Worm (Caenorhabditis elegans) whole organism, L4/young adult: Measurements from ENCODE around the gene irld-49.

Experiments used
- W03F9.2 ChIP-seq: fragments of 150-350 bp; optimal IDR thresholded peaks from 2 replicates; lab custom pipeline; 2014; ENCODE audit warnings: missing biosample characterization, missing genetic modification characterization
- dao-5 ChIP-seq: sonication (generic microtip); optimal IDR thresholded peaks from 2 replicates; lab custom pipeline; 2016; ENCODE audit warnings: missing genotype, missing genetic modification characterization, moderate library complexity, missing compliant biosample characterization
- him-1 ChIP-seq: sonication (generic microtip); optimal IDR thresholded peaks from 2 replicates; lab custom pipeline; 2016; ENCODE audit warnings: missing genotype, missing genetic modification reagents, missing genetic modification characterization, missing compliant biosample characterization

The irld-49 gene

ce11 chrII:2943966-2944365 is at the start of gene irld-49, which contains the start of gene irld-50:
Gene irld-49 (plus strand): TSS chrII:2944176.
Gene irld-50 (minus strand): TSS chrII:2944066.
- no peak for TF ChIP-seq dao-5
- no peak for TF ChIP-seq him-1 (tag; lab: Kevin White, UChicago)
- TF ChIP-seq W03F9.2 (tag; lab: Kevin White, UChicago): no peak

ce11 chrII:2894295-2894694 is 49.7 kb upstream of the irld-49 start, which contains the start of gene sqv-2:
Gene sqv-2 (minus strand): TSS chrII:2894395.
- TF ChIP-seq W03F9.2 (tag; lab: Kevin White, UChicago) (no peak), dao-5 (no peak)

- TF ChIP-seq dao-5 (no peak), him-1 (tag; lab: Kevin White, UChicago) (no peak), W03F9.2 (tag; lab: Kevin White, UChicago) (no peak)
Observed at ce11 chrII:2900248-2900647, 43.7 kb upstream of the irld-49 start, which contains the start of gene ubc-26. Gene ubc-26 (minus strand): TSS chrII:2900348.

- TF ChIP-seq him-1 (tag; lab: Kevin White, UChicago) (no peak), W03F9.2 (tag; lab: Kevin White, UChicago) (no peak)
Observed at ce11 chrII:2901158-2901557, 42.8 kb upstream of the irld-49 start.

- no peak for TF ChIP-seq dao-5
- no peak for TF ChIP-seq W03F9.2 (tag; lab: Kevin White, UChicago)
- no peak for TF ChIP-seq him-1 (tag; lab: Kevin White, UChicago)
Observed at ce11 chrII:2903748-2904147, 40.2 kb upstream of the irld-49 start.

- TF ChIP-seq him-1 (tag; lab: Kevin White, UChicago) (no peak), dao-5 (no peak), W03F9.2 (tag; lab: Kevin White, UChicago) (no peak)
Observed at ce11 chrII:2913505-2913904, 30.5 kb upstream of the irld-49 start, which contains the start of gene ubc-15. Gene ubc-15 (minus strand): TSS chrII:2913605.

- TF ChIP-seq dao-5: no peak
- TF ChIP-seq W03F9.2 (tag; lab: Kevin White, UChicago): peak; percentile 36
- no peak for TF ChIP-seq him-1 (tag; lab: Kevin White, UChicago)
Observed at ce11 chrII:2919074-2919857, 24.7 kb upstream of the irld-49 start, which contains the start of the genes ncap-1 and Y110A2AR.1. Gene ncap-1 (minus strand): TSS chrII:2919314. Gene Y110A2AR.1 (plus strand): TSS chrII:2919710.

- TF ChIP-seq dao-5: no peak
- TF ChIP-seq him-1 (tag; lab: Kevin White, UChicago): no peak
- TF ChIP-seq W03F9.2 (tag; lab: Kevin White, UChicago): no peak
Observed at ce11 chrII:2920234-2920633, 23.7 kb upstream of the irld-49 start.

ce11 chrII:2920817-2921458 is 23.0 kb upstream of the irld-49 start:
- TF ChIP-seq W03F9.2 (tag; lab: Kevin White, UChicago) (peak; percentile 4), dao-5 (no peak)

ce11 chrII:2921860-2922259 is 22.1 kb upstream of the irld-49 start:
- TF ChIP-seq him-1 (tag; lab: Kevin White, UChicago) (no peak), W03F9.2 (tag; lab: Kevin White, UChicago) (no peak), dao-5 (no peak)

ce11 chrII:2922359-2922758 is 21.6 kb upstream of the irld-49 start:
- TF ChIP-seq him-1 (tag; lab: Kevin White, UChicago) (no peak), W03F9.2 (tag; lab: Kevin White, UChicago) (no peak), dao-5 (no peak)

ce11 chrII:2922782-2923181 is 21.2 kb upstream of the irld-49 start:
- TF ChIP-seq him-1 (tag; lab: Kevin White, UChicago): no peak
- TF ChIP-seq dao-5: no peak
- TF ChIP-seq W03F9.2 (tag; lab: Kevin White, UChicago): no peak

- TF ChIP-seq him-1 (tag; lab: Kevin White, UChicago): no peak
- no peak for TF ChIP-seq W03F9.2 (tag; lab: Kevin White, UChicago)
- no peak for TF ChIP-seq dao-5
Observed at ce11 chrII:2923617-2924016, 20.4 kb upstream of the irld-49 start, which contains the start of gene ZK355.2. Gene ZK355.2 (plus strand): TSS chrII:2923917.

- no peak for TF ChIP-seq him-1 (tag; lab: Kevin White, UChicago)
- no peak for TF ChIP-seq W03F9.2 (tag; lab: Kevin White, UChicago)
- TF ChIP-seq dao-5: no peak
Observed at ce11 chrII:2925032-2925431, 18.9 kb upstream of the irld-49 start.
